Worm (Caenorhabditis elegans): ENCODE measurements around the gene acr-17.

ce11 chrV:2639506-2639905 is 31.1 kb downstream of the acr-17 start:
- TF ChIP-seq elt-2 (tag; optimal IDR thresholded peaks at IDR 0.05) (no peak), nhr-12 (tag; optimal IDR thresholded peaks at IDR 0.05) (no peak), ceh-9 (tag; optimal IDR thresholded peaks at IDR 0.05) (no peak), pha-4 (tag; optimal IDR thresholded peaks at IDR 0.05) (no peak), tbx-2 (tag; optimal IDR thresholded peaks at IDR 0.05) (no peak), sea-2 (GFP tag; optimal IDR thresholded peaks at IDR 0.05) (no peak), jun-1 (tag; optimal IDR thresholded peaks at IDR 0.05) (no peak), unc-39 (tag; optimal IDR thresholded peaks at IDR 0.05) (no peak), unc-62 (GFP tag; optimal IDR thresholded peaks at IDR 0.05) (no peak)

Data from whole organism, L3 larva.